Worm (Caenorhabditis elegans) whole organism, mixed stage, embryonic: Measurements from ENCODE around the gene coa-7.

Experiments used
- M03D4.4 ChIP-seq: sonication (generic microtip); optimal IDR thresholded peaks from 2 replicates; lab custom pipeline; 2017; ENCODE audit warnings: mild to moderate bottlenecking, missing genetic modification characterization, missing compliant biosample characterization
- bed-3 ChIP-seq: fragments of 200-800 bp; sonication (Bioruptor generic); optimal IDR thresholded peaks from 3 replicates; lab custom pipeline; 2018; ENCODE audit warnings: mild to moderate bottlenecking, missing genetic modification characterization, moderate library complexity, missing compliant biosample characterization
- blmp-1 ChIP-seq: fragments of 150-350 bp; optimal IDR thresholded peaks from 2 replicates; lab custom pipeline; 2014; ENCODE audit warnings: missing biosample characterization, missing genetic modification characterization
- ceh-39 ChIP-seq: fragments of 150-350 bp; optimal IDR thresholded peaks from 2 replicates; lab custom pipeline; 2014; ENCODE audit warnings: missing biosample characterization, missing genetic modification characterization
- ceh-43 ChIP-seq: fragments of 200-800 bp; sonication (Bioruptor generic); optimal IDR thresholded peaks from 2 replicates; lab custom pipeline; 2018; ENCODE audit warnings: mild to moderate bottlenecking, missing genetic modification characterization, moderate library complexity, missing compliant biosample characterization
- ceh-83 ChIP-seq: fragments of 200-800 bp; sonication (Bioruptor generic); optimal IDR thresholded peaks from 2 replicates; lab custom pipeline; 2018; ENCODE audit warnings: mild to moderate bottlenecking, missing genetic modification characterization, missing compliant biosample characterization
- ces-1 ChIP-seq: fragments of 150-350 bp; optimal IDR thresholded peaks from 2 replicates; lab custom pipeline; 2014; ENCODE audit warnings: missing biosample characterization, missing genetic modification reagents, missing genetic modification characterization
- cnd-1 ChIP-seq: fragments of 200-800 bp; sonication (Bioruptor generic); optimal IDR thresholded peaks from 2 replicates; lab custom pipeline; 2018; ENCODE audit warnings: mild to moderate bottlenecking, missing genetic modification characterization, missing compliant biosample characterization
- drap-1 ChIP-seq: fragments of 200-800 bp; sonication (Bioruptor generic); optimal IDR thresholded peaks from 3 replicates; lab custom pipeline; 2018; ENCODE audit warnings: mild to moderate bottlenecking, missing genetic modification characterization, missing compliant biosample characterization
- elt-1 ChIP-seq: sonication (generic microtip); optimal IDR thresholded peaks from 2 replicates; lab custom pipeline; 2017; ENCODE audit warnings: missing genetic modification characterization, mild to moderate bottlenecking, missing compliant biosample characterization, antibody characterized with exemption, moderate library complexity, borderline replicate concordance; ENCODE audit not compliant: insufficient read depth
- elt-3 ChIP-seq: fragments of 150-350 bp; optimal IDR thresholded peaks from 2 replicates; lab custom pipeline; 2014; ENCODE audit warnings: missing biosample characterization, missing genetic modification characterization
- flh-1 ChIP-seq: fragments of 200-800 bp; sonication (Bioruptor generic); optimal IDR thresholded peaks from 2 replicates; lab custom pipeline; 2018; ENCODE audit warnings: mild to moderate bottlenecking, missing genetic modification characterization, moderate library complexity, missing compliant biosample characterization
- ham-2 ChIP-seq: fragments of 200-800 bp; sonication (Bioruptor generic); optimal IDR thresholded peaks from 2 replicates; lab custom pipeline; 2018; ENCODE audit warnings: mild to moderate bottlenecking, missing genetic modification characterization, missing compliant biosample characterization
- hlh-1 ChIP-seq: fragments of 150-350 bp; optimal IDR thresholded peaks from 2 replicates; lab custom pipeline; 2014; ENCODE audit warnings: missing biosample characterization, missing genetic modification reagents, missing genetic modification characterization
- lin-13 ChIP-seq: fragments of 150-350 bp; optimal IDR thresholded peaks from 2 replicates; lab custom pipeline; 2014; ENCODE audit warnings: missing biosample characterization, missing genetic modification characterization
- lin-32 ChIP-seq: fragments of 200-800 bp; sonication (Bioruptor generic); optimal IDR thresholded peaks from 2 replicates; lab custom pipeline; 2018; ENCODE audit warnings: mild to moderate bottlenecking, missing genetic modification characterization, missing compliant biosample characterization
- lsy-2 ChIP-seq: fragments of 150-350 bp; optimal IDR thresholded peaks from 2 replicates; lab custom pipeline; 2014; ENCODE audit warnings: missing biosample characterization, missing genetic modification characterization
- mab-5 ChIP-seq: fragments of 150-350 bp; optimal IDR thresholded peaks from 2 replicates; lab custom pipeline; 2014; ENCODE audit warnings: missing biosample characterization, missing genetic modification characterization
- mep-1 ChIP-seq: fragments of 150-350 bp; optimal IDR thresholded peaks from 2 replicates; lab custom pipeline; 2017; ENCODE audit warnings: missing biosample characterization, missing genetic modification reagents, missing genetic modification characterization, inconsistent platforms
- mls-2 ChIP-seq: sonication (generic microtip); optimal IDR thresholded peaks from 2 replicates; lab custom pipeline; 2016; ENCODE audit warnings: mild to moderate bottlenecking, missing genetic modification characterization, moderate library complexity, missing compliant biosample characterization
- nhr-12 ChIP-seq: fragments of 150-350 bp; optimal IDR thresholded peaks from 2 replicates; lab custom pipeline; 2014; ENCODE audit warnings: missing biosample characterization, missing genetic modification characterization
- nhr-2 ChIP-seq: fragments of 150-350 bp; optimal IDR thresholded peaks from 2 replicates; lab custom pipeline; 2014; ENCODE audit warnings: missing biosample characterization, missing genetic modification characterization
- nhr-237 ChIP-seq: fragments of 150-350 bp; optimal IDR thresholded peaks from 2 replicates; lab custom pipeline; 2014; ENCODE audit warnings: missing biosample characterization, missing genetic modification characterization
- nhr-28 ChIP-seq: fragments of 150-350 bp; optimal IDR thresholded peaks from 2 replicates; lab custom pipeline; 2014; ENCODE audit warnings: missing biosample characterization, missing genetic modification characterization
- nhr-76 ChIP-seq: sonication (generic microtip); optimal IDR thresholded peaks from 2 replicates; lab custom pipeline; 2017; ENCODE audit warnings: missing biosample characterization, missing genetic modification characterization
- pha-4 ChIP-seq: fragments of 150-350 bp; optimal IDR thresholded peaks from 2 replicates; lab custom pipeline; 2018; ENCODE audit warnings: missing biosample characterization, missing genetic modification reagents, missing genetic modification characterization
- sem-2 ChIP-seq: fragments of 200-800 bp; sonication (Bioruptor generic); optimal IDR thresholded peaks from 2 replicates; lab custom pipeline; 2018; ENCODE audit warnings: mild to moderate bottlenecking, missing genetic modification characterization, missing compliant biosample characterization
- snpc-4 ChIP-seq: fragments of 150-350 bp; optimal IDR thresholded peaks from 2 replicates; lab custom pipeline; 2014; ENCODE audit warnings: missing biosample characterization, missing genetic modification characterization
- sptf-1 ChIP-seq: sonication (generic microtip); optimal IDR thresholded peaks from 2 replicates; lab custom pipeline; 2017; ENCODE audit warnings: mild to moderate bottlenecking, missing genetic modification characterization, moderate library complexity, missing compliant biosample characterization
- tbx-8 ChIP-seq: fragments of 200-800 bp; sonication (Bioruptor generic); optimal IDR thresholded peaks from 2 replicates; lab custom pipeline; 2018; ENCODE audit warnings: mild to moderate bottlenecking, missing genetic modification characterization, moderate library complexity, missing compliant biosample characterization
- unc-120 ChIP-seq: sonication (generic microtip); optimal IDR thresholded peaks from 2 replicates; lab custom pipeline; 2017; ENCODE audit warnings: missing genetic modification characterization, missing compliant biosample characterization; ENCODE audit not compliant: poor library complexity, severe bottlenecking
- unc-39 ChIP-seq: fragments of 150-350 bp; optimal IDR thresholded peaks from 2 replicates; lab custom pipeline; 2014; ENCODE audit warnings: missing biosample characterization, missing genetic modification characterization
- unc-62 ChIP-seq: fragments of 150-350 bp; optimal IDR thresholded peaks from 2 replicates; lab custom pipeline; 2014; ENCODE audit warnings: missing biosample characterization, missing genetic modification reagents, missing genetic modification characterization
- zip-8 ChIP-seq: fragments of 150-350 bp; optimal IDR thresholded peaks from 2 replicates; lab custom pipeline; 2014; ENCODE audit warnings: missing biosample characterization, missing genetic modification characterization
- ztf-11 ChIP-seq: fragments of 150-350 bp; optimal IDR thresholded peaks from 2 replicates; lab custom pipeline; 2014; ENCODE audit warnings: missing biosample characterization, missing genetic modification characterization

The coa-7 gene

ce11 chrII:11634681-11635527 is 16.0 kb downstream of the coa-7 start (continued):
- TF ChIP-seq elt-1 (tag; lab: Kevin White, UChicago) (peak; percentile 8), ceh-43 (GFP tag; lab: Kevin White, UChicago) (no peak)
- TF ChIP-seq, all 35 proteins: peak for 20

ce11 chrII:11634057-11634676 is 16.8 kb downstream of the coa-7 start:
- TF ChIP-seq unc-62 (GFP tag; lab: Kevin White, UChicago) (peak; percentile 82), lin-32 (GFP tag; lab: Kevin White, UChicago) (no peak), elt-3 (peak; percentile 33), M03D4.4 (peak; percentile 61), elt-1 (tag; lab: Kevin White, UChicago) (no peak), lin-13 (peak; percentile 71), nhr-76 (tag; lab: Kevin White, UChicago) (no peak), ham-2 (peak; percentile 99), mab-5 (no peak), lsy-2 (tag; lab: Kevin White, UChicago) (peak; percentile 48), sem-2 (GFP tag; lab: Kevin White, UChicago) (no peak), unc-120 (tag; lab: Kevin White, UChicago) (peak; percentile 97), zip-8 (tag; lab: Kevin White, UChicago) (peak; percentile 2), hlh-1 (peak; percentile 72), ceh-83 (GFP tag; lab: Kevin White, UChicago) (peak; percentile 31), cnd-1 (tag; lab: Kevin White, UChicago) (peak; percentile 41), nhr-2 (tag; lab: Kevin White, UChicago) (peak; percentile 16), drap-1 (peak; percentile 82), tbx-8 (no peak), nhr-12 (tag; lab: Kevin White, UChicago) (no peak), nhr-237 (peak; percentile 34), unc-39 (tag; lab: Kevin White, UChicago) (no peak), ceh-39 (tag; lab: Kevin White, UChicago) (peak; percentile 18), mep-1 (tag; lab: Kevin White, UChicago) (peak; percentile 52), bed-3 (GFP tag; lab: Kevin White, UChicago) (no peak), ces-1 (peak; percentile 43), sptf-1 (tag; lab: Kevin White, UChicago) (peak; percentile 84), flh-1 (GFP tag; lab: Kevin White, UChicago) (no peak), ztf-11 (tag; lab: Kevin White, UChicago) (peak; percentile 86), pha-4 (tag; lab: Kevin White, UChicago) (peak; percentile 89), ceh-43 (GFP tag; lab: Kevin White, UChicago) (peak; percentile 49), nhr-28 (no peak), blmp-1 (tag; lab: Kevin White, UChicago) (peak; percentile 30), snpc-4 (no peak), mls-2 (tag; lab: Kevin White, UChicago) (peak; percentile 90)

ce11 chrII:11633509-11633908 is 17.4 kb downstream of the coa-7 start, which contains the start of gene din-1:
din-1 (minus strand) TSS chrII:11633609.
- TF ChIP-seq drap-1, result no peak
- TF ChIP-seq nhr-12 (tag; lab: Kevin White, UChicago), result no peak
- TF ChIP-seq snpc-4, result no peak
- TF ChIP-seq ces-1, result no peak
- TF ChIP-seq sptf-1 (tag; lab: Kevin White, UChicago), result no peak
- TF ChIP-seq nhr-2 (tag; lab: Kevin White, UChicago), result no peak
- TF ChIP-seq elt-3, result no peak
- no peak for TF ChIP-seq nhr-76 (tag; lab: Kevin White, UChicago)
- no peak for TF ChIP-seq cnd-1 (tag; lab: Kevin White, UChicago)
- no peak for TF ChIP-seq lsy-2 (tag; lab: Kevin White, UChicago)
- no peak for TF ChIP-seq pha-4 (tag; lab: Kevin White, UChicago)
- no peak for TF ChIP-seq nhr-237
- no peak for TF ChIP-seq tbx-8
- no peak for TF ChIP-seq hlh-1
- TF ChIP-seq elt-1 (tag; lab: Kevin White, UChicago), result no peak
- no peak for TF ChIP-seq sem-2 (GFP tag; lab: Kevin White, UChicago)
- TF ChIP-seq ham-2, result no peak
- TF ChIP-seq nhr-28, result no peak
- TF ChIP-seq unc-39 (tag; lab: Kevin White, UChicago), result no peak
